Worm (Caenorhabditis elegans) whole organism, L1 larva: ENCODE results near the gene F25G6.1.

Experiments
- C04F5.9 ChIP-seq: sonication (generic microtip); optimal IDR thresholded peaks from 2 replicates; lab custom pipeline; 2016; ENCODE audit warnings: missing genetic modification characterization, missing compliant biosample characterization
- C16A3.4 ChIP-seq: fragments of 150-350 bp; optimal IDR thresholded peaks from 2 replicates; lab custom pipeline; 2014; ENCODE audit warnings: missing biosample characterization, missing genetic modification characterization
- aha-1 ChIP-seq: fragments of 150-350 bp; optimal IDR thresholded peaks from 2 replicates; lab custom pipeline; 2014; ENCODE audit warnings: missing biosample characterization, missing genetic modification characterization
- blmp-1 ChIP-seq: fragments of 150-350 bp; optimal IDR thresholded peaks from 2 replicates; lab custom pipeline; 2014; ENCODE audit warnings: missing biosample characterization, missing genetic modification characterization
- ceh-63 ChIP-seq: fragments of 200-800 bp; sonication (Bioruptor generic); optimal IDR thresholded peaks from 2 replicates; lab custom pipeline; 2018; ENCODE audit warnings: mild to moderate bottlenecking, missing genetic modification characterization, missing compliant biosample characterization
- ceh-8 ChIP-seq: fragments of 200-800 bp; sonication (Bioruptor generic); optimal IDR thresholded peaks from 2 replicates; lab custom pipeline; 2018; ENCODE audit warnings: mild to moderate bottlenecking, missing genetic modification characterization, moderate library complexity, missing compliant biosample characterization
- ceh-82 ChIP-seq, 3 experiments: fragments of 150-350 bp in 1 of 3; sonication (generic microtip) in 2 of 3; optimal IDR thresholded peaks; 2 replicates each; lab custom pipeline; 2014 to 2017; ENCODE audit warnings: missing biosample characterization in 3 of 3, missing genetic modification characterization in 3 of 3
- ceh-88 ChIP-seq: fragments of 200-800 bp; sonication (Bioruptor generic); IDR thresholded peaks from 2 replicates; pipeline ENCODE4 v1.3.6; 2022; ENCODE audit warnings: missing genetic modification characterization, missing compliant biosample characterization
- ceh-90 ChIP-seq: sonication (generic microtip); optimal IDR thresholded peaks from 2 replicates; lab custom pipeline; 2016; ENCODE audit warnings: missing genetic modification characterization, missing compliant biosample characterization
- dpl-1 ChIP-seq, 3 experiments: fragments of 150-350 bp in 2 of 3; sonication (generic microtip) in 1 of 3; optimal IDR thresholded peaks; 2 replicates each; lab custom pipeline; 2014 to 2017; ENCODE audit warnings: missing biosample characterization in 3 of 3, missing genetic modification characterization in 3 of 3, missing genetic modification reagents in 3 of 3
- dsc-1 ChIP-seq: sonication (generic microtip); optimal IDR thresholded peaks from 2 replicates; lab custom pipeline; 2016; ENCODE audit warnings: mild to moderate bottlenecking, missing genetic modification characterization, missing compliant biosample characterization
- egl-13 ChIP-seq: sonication (generic microtip); optimal IDR thresholded peaks from 2 replicates; lab custom pipeline; 2016; ENCODE audit warnings: missing genotype, missing genetic modification reagents, missing genetic modification characterization, missing compliant biosample characterization
- egl-27 ChIP-seq, 2 experiments: fragments of 150-350 bp in 1 of 2; sonication (generic microtip); optimal IDR thresholded peaks; 3 replicates each; lab custom pipeline; 2017 to 2018; ENCODE audit warnings: missing biosample characterization in 2 of 2, missing genetic modification characterization in 2 of 2, missing genetic modification reagents in 2 of 2
- elt-2 ChIP-seq: sonication (generic microtip); optimal IDR thresholded peaks from 2 replicates; lab custom pipeline; 2016; ENCODE audit warnings: missing genetic modification characterization, mild to moderate bottlenecking, inconsistent platforms, missing compliant biosample characterization, missing genetic modification reagents
- ets-5 ChIP-seq: fragments of 200-800 bp; sonication (Bioruptor generic); IDR thresholded peaks from 2 replicates; pipeline ENCODE4 v1.3.6; 2022; ENCODE audit warnings: missing genetic modification characterization, missing compliant biosample characterization
- fkh-10 ChIP-seq: sonication (generic microtip); optimal IDR thresholded peaks from 2 replicates; lab custom pipeline; 2017; ENCODE audit warnings: missing biosample characterization, missing genetic modification reagents, missing genetic modification characterization
- fkh-8 ChIP-seq: sonication (generic microtip); optimal IDR thresholded peaks from 2 replicates; lab custom pipeline; 2016; ENCODE audit warnings: mild to moderate bottlenecking, missing genetic modification characterization, missing compliant biosample characterization
- fos-1 ChIP-seq: fragments of 150-350 bp; optimal IDR thresholded peaks from 2 replicates; lab custom pipeline; 2014; ENCODE audit warnings: missing biosample characterization, missing genetic modification characterization
- grh-1 ChIP-seq: fragments of 200-800 bp; sonication (Bioruptor generic); IDR thresholded peaks from 2 replicates; pipeline ENCODE4 v1.3.6; 2022; ENCODE audit warnings: missing genetic modification reagents, missing genetic modification characterization, missing compliant biosample characterization
- hlh-17 ChIP-seq: fragments of 200-800 bp; sonication (Bioruptor generic); optimal IDR thresholded peaks from 2 replicates; lab custom pipeline; 2018; ENCODE audit warnings: missing genetic modification characterization, mild to moderate bottlenecking, missing compliant biosample characterization, moderate library complexity, borderline replicate concordance
- hlh-4 ChIP-seq: sonication (generic microtip); optimal IDR thresholded peaks from 2 replicates; lab custom pipeline; 2016; ENCODE audit warnings: mild to moderate bottlenecking, missing genetic modification characterization, missing compliant biosample characterization
- hpl-2 ChIP-seq: fragments of 150-350 bp; optimal IDR thresholded peaks from 2 replicates; lab custom pipeline; 2014; ENCODE audit warnings: missing biosample characterization, missing genetic modification reagents, missing genetic modification characterization
- irx-1 ChIP-seq: sonication (generic microtip); optimal IDR thresholded peaks from 2 replicates; lab custom pipeline; 2016; ENCODE audit warnings: missing genetic modification characterization, missing compliant biosample characterization
- lin-14 ChIP-seq: fragments of 200-800 bp; sonication (Bioruptor generic); optimal IDR thresholded peaks from 2 replicates; lab custom pipeline; 2018; ENCODE audit warnings: mild to moderate bottlenecking, missing genetic modification characterization, moderate library complexity, missing compliant biosample characterization
- lin-15B ChIP-seq: fragments of 150-350 bp; sonication (generic microtip); optimal IDR thresholded peaks from 3 replicates; lab custom pipeline; 2014; ENCODE audit warnings: missing biosample characterization, missing genetic modification characterization
- lsy-2 ChIP-seq, 2 experiments: fragments of 150-350 bp; optimal IDR thresholded peaks; 2 replicates each; lab custom pipeline; 2014; ENCODE audit warnings: missing biosample characterization in 2 of 2, missing genetic modification characterization in 2 of 2
- mab-9 ChIP-seq: fragments of 200-800 bp; sonication (Bioruptor generic); IDR thresholded peaks from 2 replicates; pipeline ENCODE4 v1.3.6; 2022; ENCODE audit warnings: missing genetic modification reagents, missing genetic modification characterization, missing compliant biosample characterization
- nhr-11 ChIP-seq: fragments of 150-350 bp; optimal IDR thresholded peaks from 2 replicates; lab custom pipeline; 2014; ENCODE audit warnings: missing biosample characterization, missing genetic modification characterization
- nhr-12 ChIP-seq: sonication (generic microtip); optimal IDR thresholded peaks from 2 replicates; lab custom pipeline; 2017; ENCODE audit warnings: missing biosample characterization, missing genetic modification characterization
- nhr-19 ChIP-seq: fragments of 200-800 bp; sonication (Bioruptor generic); conservative IDR thresholded peaks from 2 replicates; pipeline ENCODE4 v1.3.6; 2022; ENCODE audit warnings: missing genetic modification characterization, missing compliant biosample characterization
- nhr-28 ChIP-seq: fragments of 150-350 bp; optimal IDR thresholded peaks from 2 replicates; lab custom pipeline; 2014; ENCODE audit warnings: missing biosample characterization, missing genetic modification characterization
- nhr-47 ChIP-seq: sonication (generic microtip); optimal IDR thresholded peaks from 2 replicates; lab custom pipeline; 2016; ENCODE audit warnings: mild to moderate bottlenecking, missing genetic modification characterization, moderate library complexity, missing compliant biosample characterization
- nhr-76 ChIP-seq: sonication (generic microtip); optimal IDR thresholded peaks from 2 replicates; lab custom pipeline; 2017; ENCODE audit warnings: missing biosample characterization, missing genetic modification characterization
- nhr-77 ChIP-seq: fragments of 150-350 bp; optimal IDR thresholded peaks from 2 replicates; lab custom pipeline; 2014; ENCODE audit warnings: missing biosample characterization, missing genetic modification characterization
- nhr-85 ChIP-seq: sonication (generic microtip); peaks from one replicate; lab custom pipeline; 2016; ENCODE audit warnings: missing genetic modification characterization, inconsistent platforms, missing compliant biosample characterization
- pag-3 ChIP-seq: sonication (generic microtip); optimal IDR thresholded peaks from 2 replicates; lab custom pipeline; 2017; ENCODE audit warnings: missing genetic modification characterization, mild to moderate bottlenecking, missing compliant biosample characterization, antibody characterized with exemption, borderline replicate concordance; ENCODE audit not compliant: insufficient read depth
- pax-3 ChIP-seq: fragments of 200-800 bp; sonication (Bioruptor generic); optimal IDR thresholded peaks from 2 replicates; lab custom pipeline; 2018; ENCODE audit warnings: mild to moderate bottlenecking, missing genetic modification characterization, moderate library complexity, missing compliant biosample characterization
- pqm-1 ChIP-seq: sonication (generic microtip); optimal IDR thresholded peaks from 3 replicates; lab custom pipeline; 2017; ENCODE audit warnings: missing biosample characterization, missing genetic modification characterization
- rnt-1 ChIP-seq: sonication (generic microtip); optimal IDR thresholded peaks from 2 replicates; lab custom pipeline; 2016; ENCODE audit warnings: mild to moderate bottlenecking, missing genetic modification characterization, moderate library complexity, missing compliant biosample characterization
- snpc-4 ChIP-seq: fragments of 150-350 bp; optimal IDR thresholded peaks from 2 replicates; lab custom pipeline; 2014; ENCODE audit warnings: missing biosample characterization, missing genetic modification characterization
- snu-23 ChIP-seq: sonication (generic microtip); optimal IDR thresholded peaks from 2 replicates; lab custom pipeline; 2016; ENCODE audit warnings: missing genetic modification characterization, missing compliant biosample characterization
- sox-4 ChIP-seq: sonication (generic microtip); optimal IDR thresholded peaks from 2 replicates; lab custom pipeline; 2016; ENCODE audit warnings: missing genetic modification characterization, missing compliant biosample characterization
- sptf-1 ChIP-seq: fragments of 150-350 bp; optimal IDR thresholded peaks from 2 replicates; lab custom pipeline; 2014; ENCODE audit warnings: missing biosample characterization, missing genetic modification characterization
- sup-37 ChIP-seq: fragments of 200-800 bp; sonication (Bioruptor generic); optimal IDR thresholded peaks from 2 replicates; lab custom pipeline; 2018; ENCODE audit warnings: mild to moderate bottlenecking, missing genetic modification characterization, missing compliant biosample characterization
- tbx-2 ChIP-seq: sonication (generic microtip); optimal IDR thresholded peaks from 2 replicates; lab custom pipeline; 2016; ENCODE audit warnings: missing genetic modification characterization, missing compliant biosample characterization
- tlp-1 ChIP-seq: fragments of 150-350 bp; optimal IDR thresholded peaks from 2 replicates; lab custom pipeline; 2014; ENCODE audit warnings: missing biosample characterization, missing genetic modification characterization
- unc-130 ChIP-seq: fragments of 150-350 bp; optimal IDR thresholded peaks from 2 replicates; lab custom pipeline; 2017; ENCODE audit warnings: missing biosample characterization, missing genetic modification characterization, inconsistent platforms
- unc-30 ChIP-seq: sonication (generic microtip); optimal IDR thresholded peaks from 2 replicates; lab custom pipeline; 2017; ENCODE audit warnings: missing biosample characterization, missing genetic modification characterization
- unc-98 ChIP-seq: fragments of 200-800 bp; sonication (Bioruptor generic); IDR thresholded peaks from 2 replicates; pipeline ENCODE4 v1.3.6; 2022; ENCODE audit warnings: missing genetic modification characterization, missing compliant biosample characterization
- vab-15 ChIP-seq: sonication (generic microtip); optimal IDR thresholded peaks from 2 replicates; lab custom pipeline; 2017; ENCODE audit warnings: missing genotype, mild to moderate bottlenecking, missing genetic modification characterization, missing compliant biosample characterization
- zip-4 ChIP-seq: fragments of 200-800 bp; sonication (Bioruptor generic); optimal IDR thresholded peaks from 2 replicates; lab custom pipeline; 2018; ENCODE audit warnings: mild to moderate bottlenecking, missing genetic modification characterization, moderate library complexity, missing compliant biosample characterization
- ztf-11 ChIP-seq, 2 experiments: sonication (generic microtip); optimal IDR thresholded peaks; 2 replicates each; lab custom pipeline; 2016 to 2017; ENCODE audit warnings: missing genetic modification characterization in 2 of 2, missing biosample characterization in 1 of 2, missing compliant biosample characterization in 1 of 2
- ztf-4 ChIP-seq: fragments of 150-350 bp; optimal IDR thresholded peaks from 2 replicates; lab custom pipeline; 2014; ENCODE audit warnings: missing biosample characterization, missing genetic modification characterization

The F25G6.1 gene

ce11 chrV:8569841-8570361 is 5.0 kb upstream of the F25G6.1 start, which contains the start of the genes F25G6.9 and symk-1 (continued):
- TF ChIP-seq elt-2 (tag; lab: Kevin White, UChicago), result peak; percentile 12
- peak; percentile 9 for TF ChIP-seq fkh-8 (tag; lab: Kevin White, UChicago)
- TF ChIP-seq hlh-17 (GFP tag; lab: Kevin White, UChicago), result no peak
- peak; percentile 12 for TF ChIP-seq unc-130 (tag; lab: Kevin White, UChicago)
- TF ChIP-seq sup-37, result peak; percentile 41
- TF ChIP-seq nhr-47, result peak; percentile 89
- peak; percentile 72 for TF ChIP-seq lin-14 (GFP tag; lab: Kevin White, UChicago)
- TF ChIP-seq vab-15 (tag; lab: Kevin White, UChicago), result no peak
- peak; percentile 81 for TF ChIP-seq snu-23 (GFP tag; lab: Kevin White, UChicago)
- peak; percentile 81 for TF ChIP-seq tbx-2 (tag; lab: Kevin White, UChicago)
- peak; percentile 44 for TF ChIP-seq hpl-2 (GFP tag; lab: Kevin White, UChicago)
- no peak for TF ChIP-seq nhr-76 (tag; lab: Kevin White, UChicago)
- no peak for TF ChIP-seq fkh-10 (GFP tag; lab: Kevin White, UChicago)
- TF ChIP-seq dsc-1 (tag; lab: Kevin White, UChicago), result peak; percentile 82
- no peak for TF ChIP-seq ceh-90 (tag; lab: Kevin White, UChicago)
- TF ChIP-seq nhr-19 (GFP tag; lab: Robert Waterston, UW), result peak; percentile 82
- TF ChIP-seq nhr-28, result no peak
- no peak for TF ChIP-seq pag-3
- peak; percentile 10 for TF ChIP-seq C16A3.4 (tag; lab: Kevin White, UChicago)
- TF ChIP-seq unc-30 (tag; lab: Kevin White, UChicago), result no peak
- TF ChIP-seq nhr-12, result no peak
- no peak for TF ChIP-seq aha-1
- TF ChIP-seq egl-13, result peak; percentile 29
- peak; percentile 44 for TF ChIP-seq grh-1 (GFP tag; lab: Robert Waterston, UW)
- TF ChIP-seq ceh-8 (GFP tag; lab: Kevin White, UChicago), result peak; percentile 37
- peak; percentile 16 for TF ChIP-seq lin-15B (tag; lab: Kevin White, UChicago)
- peak; percentile 58 to 74 (median 69) for TF ChIP-seq ceh-82 (tag; optimal IDR thresholded peaks at IDR 0.05; lab: Kevin White, UChicago)
- no peak for TF ChIP-seq egl-27 (tag; optimal IDR thresholded peaks at IDR 0.05; lab: Kevin White, UChicago)
- TF ChIP-seq nhr-11 (tag; lab: Kevin White, UChicago), result peak; percentile 20
- TF ChIP-seq irx-1 (tag; lab: Kevin White, UChicago), result peak; percentile 80
- no peak for TF ChIP-seq ceh-88 (GFP tag; lab: Robert Waterston, UW)
- peak; percentile 72 to 82 for TF ChIP-seq lsy-2 (tag; optimal IDR thresholded peaks at IDR 0.05; lab: Kevin White, UChicago)
- no peak for TF ChIP-seq pax-3 (tag; lab: Kevin White, UChicago)
- TF ChIP-seq ceh-63, result no peak
- peak; percentile 44 for TF ChIP-seq zip-4 (GFP tag; lab: Kevin White, UChicago)
- TF ChIP-seq nhr-85 (tag; lab: Kevin White, UChicago), result peak; percentile 86
- TF ChIP-seq rnt-1 (tag; lab: Kevin White, UChicago), result peak; percentile 86
- no peak for TF ChIP-seq nhr-77 (tag; lab: Kevin White, UChicago)
- peak; percentile 61 to 75 (median 71) for TF ChIP-seq dpl-1 (GFP tag; optimal IDR thresholded peaks at IDR 0.05; lab: Kevin White, UChicago)
- peak; percentile 75 for TF ChIP-seq snpc-4 (tag; lab: Kevin White, UChicago)
- TF ChIP-seq blmp-1, result no peak
- peak; percentile 7 for TF ChIP-seq fos-1 (tag; lab: Kevin White, UChicago)
- TF ChIP-seq hlh-4 (tag; lab: Kevin White, UChicago), result no peak
- no peak for TF ChIP-seq unc-98 (GFP tag; lab: Robert Waterston, UW)
- TF ChIP-seq mab-9 (GFP tag; lab: Robert Waterston, UW), result no peak
- TF ChIP-seq tlp-1 (tag; lab: Kevin White, UChicago), result no peak
- peak in 1 of 2 experiments; percentile 41 for TF ChIP-seq ztf-11 (tag; optimal IDR thresholded peaks at IDR 0.05; lab: Kevin White, UChicago)
- no peak for TF ChIP-seq ets-5 (GFP tag; lab: Robert Waterston, UW)
- TF ChIP-seq C04F5.9, result no peak
- TF ChIP-seq ztf-4 (tag; lab: Kevin White, UChicago), result peak; percentile 12
- TF ChIP-seq sptf-1 (tag; lab: Kevin White, UChicago), result no peak
- TF ChIP-seq pqm-1 (tag; lab: Kevin White, UChicago), result no peak
- TF ChIP-seq sox-4, result peak; percentile 57
